Worm (Caenorhabditis elegans) whole organism, early embryonic: ENCODE measurements around the gene dmsr-16.

ENCODE experiments used
- B0310.2 ChIP-seq: sonication (generic microtip); optimal IDR thresholded peaks from 2 replicates; lab custom pipeline; 2016; ENCODE audit warnings: mild to moderate bottlenecking, missing genetic modification characterization, missing compliant biosample characterization
- F13C5.2 ChIP-seq: sonication (generic microtip); optimal IDR thresholded peaks from 2 replicates; lab custom pipeline; 2017; ENCODE audit warnings: mild to moderate bottlenecking, missing genetic modification characterization, inconsistent platforms, missing compliant biosample characterization
- aly-1 ChIP-seq: sonication (generic microtip); optimal IDR thresholded peaks from 2 replicates; lab custom pipeline; 2016; ENCODE audit warnings: missing genetic modification characterization, missing compliant biosample characterization
- ama-1 ChIP-seq: fragments of 150-350 bp; optimal IDR thresholded peaks from 2 replicates; lab custom pipeline; 2014
- ceh-13 ChIP-seq: fragments of 200-800 bp; sonication (Bioruptor generic); optimal IDR thresholded peaks from 2 replicates; lab custom pipeline; 2018; ENCODE audit warnings: mild to moderate bottlenecking, missing genetic modification characterization, missing compliant biosample characterization
- ceh-36 ChIP-seq: sonication (generic microtip); optimal IDR thresholded peaks from 2 replicates; lab custom pipeline; 2016; ENCODE audit warnings: missing genetic modification characterization, inconsistent platforms, missing compliant biosample characterization
- ets-7 ChIP-seq: sonication (generic microtip); optimal IDR thresholded peaks from 2 replicates; lab custom pipeline; 2016; ENCODE audit warnings: missing genotype, missing genetic modification characterization, missing compliant biosample characterization
- flt-1 ChIP-seq: fragments of 200-800 bp; sonication (Bioruptor generic); IDR thresholded peaks from 2 replicates; pipeline ENCODE4 v1.3.6; 2022; ENCODE audit warnings: missing genetic modification characterization, missing compliant biosample characterization
- hmbx-1 ChIP-seq: sonication (generic microtip); optimal IDR thresholded peaks from 2 replicates; lab custom pipeline; 2016; ENCODE audit warnings: mild to moderate bottlenecking, missing genetic modification characterization, missing compliant biosample characterization
- hmg-4 ChIP-seq: fragments of 200-800 bp; sonication (Bioruptor generic); optimal IDR thresholded peaks from 2 replicates; lab custom pipeline; 2018; ENCODE audit warnings: mild to moderate bottlenecking, missing genetic modification characterization, missing compliant biosample characterization
- pes-1 ChIP-seq: fragments of 200-800 bp; sonication (Bioruptor generic); IDR thresholded peaks from 2 replicates; pipeline ENCODE4 v1.3.6; 2022; ENCODE audit warnings: missing genetic modification reagents, missing genetic modification characterization, missing compliant biosample characterization
- tbx-37 ChIP-seq: fragments of 200-800 bp; sonication (Bioruptor generic); conservative IDR thresholded peaks from 2 replicates; pipeline ENCODE4 v1.3.6; 2022; ENCODE audit warnings: missing genetic modification reagents, missing genetic modification characterization, missing compliant biosample characterization
- tra-4 ChIP-seq: sonication (generic microtip); optimal IDR thresholded peaks from 2 replicates; lab custom pipeline; 2017; ENCODE audit warnings: missing genetic modification characterization, missing compliant biosample characterization

- TF ChIP-seq ama-1 (lab: Kevin White, UChicago) (no peak), ets-7 (tag; lab: Kevin White, UChicago) (no peak), aly-1 (no peak), tra-4 (tag; lab: Kevin White, UChicago) (no peak), ceh-13 (GFP tag; lab: Kevin White, UChicago) (no peak), pes-1 (GFP tag; lab: Robert Waterston, UW) (no peak), tbx-37 (no peak), flt-1 (GFP tag; lab: Robert Waterston, UW) (no peak), ceh-36 (tag; lab: Kevin White, UChicago) (no peak), F13C5.2 (tag; lab: Kevin White, UChicago) (no peak), hmg-4 (GFP tag; lab: Kevin White, UChicago) (no peak), hmbx-1 (tag; lab: Kevin White, UChicago) (no peak), B0310.2 (tag; lab: Kevin White, UChicago) (no peak)
Observed at ce11 chrV:6846507-6846906, 37.6 kb upstream of the dmsr-16 start, which contains the start of gene lgc-54.
